Worm (Caenorhabditis elegans): ENCODE results near the gene DH11.2.

The DH11.2 gene

DNA sequence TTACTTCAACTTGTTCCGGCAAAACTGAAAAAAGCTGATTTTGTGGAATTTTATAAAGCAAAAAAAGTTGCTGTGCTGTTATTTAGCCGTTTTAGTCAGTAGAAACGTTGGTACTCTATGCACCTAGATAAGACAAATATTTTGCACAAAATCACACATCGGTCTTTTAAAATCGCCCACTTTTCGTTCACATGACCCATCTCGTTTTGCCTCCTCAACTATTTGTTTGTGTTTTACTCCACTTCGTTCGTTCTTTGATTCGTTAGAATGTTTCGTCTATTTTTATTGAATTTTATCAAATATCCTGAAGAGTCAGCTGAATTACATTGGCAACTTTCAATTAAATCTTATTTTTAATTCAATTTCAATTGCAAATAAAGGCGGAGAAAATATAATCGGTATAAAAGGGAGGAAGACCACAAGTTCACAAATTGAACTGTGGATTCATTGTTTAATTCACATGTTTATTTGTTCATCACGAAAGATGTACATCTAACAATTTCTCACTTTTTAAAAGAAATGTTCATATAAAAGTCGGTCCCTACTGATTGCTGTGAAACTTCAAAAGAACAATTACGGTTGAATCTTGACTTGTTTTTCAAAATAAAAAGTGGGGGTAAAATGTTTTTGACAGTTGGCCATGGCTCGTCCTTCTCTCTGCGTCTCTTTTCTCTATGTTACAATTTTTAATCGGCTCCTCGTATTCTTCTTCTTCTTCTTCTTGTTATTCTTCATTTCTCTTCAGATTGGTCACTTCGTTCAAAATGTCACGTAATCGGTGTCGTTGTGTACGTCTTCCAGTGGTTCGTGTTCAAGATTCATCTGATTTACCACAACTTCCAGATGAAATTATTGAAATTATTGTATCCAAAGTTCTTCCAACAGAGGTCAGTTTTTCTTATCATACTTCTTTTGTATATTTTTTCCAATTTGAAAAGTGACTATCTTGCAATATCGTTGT, at the start of gene DH11.2:
Gene DH11.2, plus strand, starts transcription at position 746 of the 961 bp plus-strand sequence.
- TF ChIP-seq hlh-13 (GFP tag; optimal IDR thresholded peaks at IDR 0.05) (no peak), K02D7.2 (tag; optimal IDR thresholded peaks at IDR 0.05) (no peak), ceh-31 (tag; optimal IDR thresholded peaks at IDR 0.05) (no peak), ceh-45 (GFP tag; IDR thresholded peaks at IDR 0.05) (no peak), ahr-1 (tag; optimal IDR thresholded peaks at IDR 0.05) (no peak), unc-86 (tag; optimal IDR thresholded peaks at IDR 0.05) (no peak), che-1 (tag; optimal IDR thresholded peaks at IDR 0.05) (no peak), mec-3 (tag; optimal IDR thresholded peaks at IDR 0.05; ENCODE audit: borderline replicate concordance) (no peak), nfya-1 (tag; optimal IDR thresholded peaks at IDR 0.05) (no peak), rnt-1 (tag; optimal IDR thresholded peaks at IDR 0.05) (no peak), ama-1 (optimal IDR thresholded peaks at IDR 0.05) (no peak), madf-2 (tag; optimal IDR thresholded peaks at IDR 0.05) (no peak), hlh-8 (tag; optimal IDR thresholded peaks at IDR 0.05) (no peak), nhr-232 (tag; optimal IDR thresholded peaks at IDR 0.05) (no peak), ceh-22 (tag; optimal IDR thresholded peaks at IDR 0.05) (no peak), unc-3 (GFP tag; conservative IDR thresholded peaks at IDR 0.05) (no peak), unc-3 (tag; optimal IDR thresholded peaks at IDR 0.05) (no peak), pha-2 (tag; optimal IDR thresholded peaks at IDR 0.05) (no peak)

DNA sequence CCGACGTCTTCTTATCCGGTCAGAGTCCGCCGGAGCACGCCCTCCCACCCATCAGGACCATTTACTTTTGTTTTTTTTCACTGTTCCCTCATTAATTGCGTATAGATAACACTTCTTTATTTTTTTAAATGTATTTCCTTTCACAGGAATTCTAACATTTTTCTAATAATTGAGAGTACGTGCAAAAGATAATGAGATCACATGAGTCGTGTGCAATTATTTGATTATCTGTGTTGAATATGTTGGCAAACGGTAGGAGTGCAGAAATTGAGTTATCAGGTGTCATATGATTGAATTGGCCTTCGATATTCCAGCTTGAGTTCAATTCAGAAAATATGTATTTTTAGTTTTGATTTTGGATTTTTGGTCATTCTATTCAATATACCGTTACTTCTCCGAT, 44.2 kb upstream of the DH11.2 start:
- TF ChIP-seq ref-2 (tag; optimal IDR thresholded peaks at IDR 0.05) = no peak
- TF ChIP-seq gmeb-2 (tag; optimal IDR thresholded peaks at IDR 0.05) = no peak
- TF ChIP-seq ceh-2 (tag; optimal IDR thresholded peaks at IDR 0.05) = no peak
- TF ChIP-seq dve-1 (tag; optimal IDR thresholded peaks at IDR 0.05) = no peak
- TF ChIP-seq unc-42 (tag; optimal IDR thresholded peaks at IDR 0.05) = peak; percentile 50
- no peak for TF ChIP-seq C08G9.2 (tag; optimal IDR thresholded peaks at IDR 0.05)
- TF ChIP-seq pha-2 (tag; optimal IDR thresholded peaks at IDR 0.05) = no peak
- TF ChIP-seq pax-1 (tag; optimal IDR thresholded peaks at IDR 0.05) = no peak

DNA sequence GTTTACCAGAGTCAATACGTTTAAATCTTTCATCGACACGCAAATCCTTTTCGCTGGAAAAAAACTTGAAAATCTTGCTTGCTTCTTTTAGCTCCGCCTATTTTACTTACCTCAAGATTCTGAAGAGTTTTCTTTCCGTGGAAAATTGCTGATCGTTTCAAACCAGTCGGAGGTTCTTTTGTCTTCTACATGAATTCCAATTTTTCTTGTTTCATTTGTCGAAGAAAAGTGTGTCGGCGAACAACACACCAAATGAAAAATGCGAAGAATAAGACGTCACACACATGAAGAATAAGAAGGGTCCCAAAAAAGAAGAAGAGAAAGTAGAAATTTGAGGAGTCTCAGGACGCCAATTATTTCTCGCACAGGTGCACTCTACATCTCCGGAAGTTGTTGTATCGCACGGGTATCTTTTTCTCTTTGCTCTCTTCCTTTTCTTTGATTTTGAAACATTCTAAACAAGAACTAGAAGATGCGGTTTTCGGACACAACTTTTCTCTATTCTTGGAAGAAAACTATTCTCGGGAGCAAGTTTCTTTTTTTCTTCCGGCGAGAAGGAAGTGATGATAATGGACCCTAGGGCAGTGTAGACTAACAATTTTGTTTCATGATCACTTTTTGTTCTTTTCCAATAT, 38.3 kb upstream of the DH11.2 start:
- TF ChIP-seq elt-2 (tag; optimal IDR thresholded peaks at IDR 0.05) = no peak
- no peak for TF ChIP-seq pha-2 (tag; optimal IDR thresholded peaks at IDR 0.05)
- no peak for TF ChIP-seq tbx-7 (tag; optimal IDR thresholded peaks at IDR 0.05)
- TF ChIP-seq elt-4 (tag; optimal IDR thresholded peaks at IDR 0.05) = no peak
- no peak for TF ChIP-seq ceh-18 (tag; optimal IDR thresholded peaks at IDR 0.05)
- TF ChIP-seq ceh-2 (tag; optimal IDR thresholded peaks at IDR 0.05) = no peak

DNA sequence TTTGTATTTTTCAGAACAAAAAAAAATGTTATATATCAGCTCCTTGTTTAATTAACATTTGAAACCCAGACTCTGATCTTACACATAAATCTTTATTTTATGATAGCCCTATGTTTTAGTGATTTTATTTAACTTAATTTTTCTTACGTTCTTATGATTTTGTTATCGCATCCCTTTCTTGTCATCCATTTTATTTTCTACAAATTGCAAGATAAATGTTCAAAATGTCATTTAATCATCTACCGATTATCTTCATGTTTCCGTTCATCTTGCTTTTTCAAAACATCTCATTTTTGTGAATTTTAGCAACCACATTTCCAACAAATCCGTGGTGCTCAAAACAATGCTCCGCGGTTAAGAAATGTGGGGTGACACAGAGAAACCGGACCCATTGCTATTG, 36.3 kb upstream of the DH11.2 start, which contains the start of gene DH11.5:
Gene DH11.5, plus strand, starts transcription at position 301 of the 400 bp plus-strand sequence.
- no peak for TF ChIP-seq ref-2 (tag; optimal IDR thresholded peaks at IDR 0.05)

DNA sequence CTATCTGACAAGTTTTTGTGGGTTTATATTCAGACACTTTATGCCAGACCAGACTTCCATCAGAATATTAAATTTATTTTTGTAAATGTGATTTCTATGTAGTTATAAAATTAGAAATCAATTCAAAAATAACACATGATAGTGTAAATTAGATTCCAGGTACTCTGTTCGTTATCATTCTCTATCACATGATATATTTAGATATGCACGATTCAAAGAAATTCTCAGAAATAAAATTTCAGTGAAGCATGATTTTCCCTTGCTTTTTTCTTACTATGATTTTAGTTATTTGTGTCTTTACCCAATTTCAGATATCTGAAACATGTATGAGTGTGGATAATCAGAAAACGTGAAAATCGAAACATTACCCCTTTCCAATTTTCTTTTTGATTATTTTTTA, 35.1 kb upstream of the DH11.2 start:
- TF ChIP-seq ets-4 (tag; optimal IDR thresholded peaks at IDR 0.05) (no peak), pax-1 (tag; optimal IDR thresholded peaks at IDR 0.05) (no peak), sox-2 (GFP tag; IDR thresholded peaks at IDR 0.05) (no peak), ceh-6 (GFP tag; optimal IDR thresholded peaks at IDR 0.05) (no peak), sdc-2 (tag; optimal IDR thresholded peaks at IDR 0.05) (no peak), nhr-11 (tag; optimal IDR thresholded peaks at IDR 0.05) (no peak), ceh-48 (tag; optimal IDR thresholded peaks at IDR 0.05) (no peak), nhr-232 (tag; optimal IDR thresholded peaks at IDR 0.05) (no peak), ceh-19 (GFP tag; optimal IDR thresholded peaks at IDR 0.05) (no peak), C38D4.7 (GFP tag; optimal IDR thresholded peaks at IDR 0.05) (no peak), dmd-4 (tag; optimal IDR thresholded peaks at IDR 0.05; ENCODE audit: borderline replicate concordance) (no peak), madf-2 (tag; optimal IDR thresholded peaks at IDR 0.05) (no peak), hlh-13 (GFP tag; optimal IDR thresholded peaks at IDR 0.05) (no peak), mec-3 (tag; optimal IDR thresholded peaks at IDR 0.05; ENCODE audit: borderline replicate concordance) (no peak), odd-2 (tag; optimal IDR thresholded peaks at IDR 0.05) (no peak), T23F11.4 (GFP tag; optimal IDR thresholded peaks at IDR 0.05) (no peak)

Measured in whole organism, late embryonic.